Fruit fly (Drosophila melanogaster) whole organism, embryonic: ENCODE results near the gene CG7512.

ENCODE experiments used
- CG13287 ChIP-seq: fragments of 200-800 bp; sonication (Bioruptor generic); IDR thresholded peaks from 2 replicates; pipeline ENCODE4 v1.3.6; 2022; ENCODE audit warnings: missing biosample characterization, missing genetic modification characterization; ENCODE audit not compliant: partially characterized antibody
- CG7786 ChIP-seq: fragments of 200-800 bp; sonication (Bioruptor generic); optimal IDR thresholded peaks from 2 replicates; lab custom pipeline; 2016; ENCODE audit warnings: missing biosample characterization, missing genetic modification characterization
- D ChIP-seq, 2 experiments: fragments of 200-800 bp in 1 of 2; fragments of >200 bp in 1 of 2; sonication (Bioruptor generic) in 1 of 2; optimal IDR thresholded peaks; 2 replicates in 1 of 2; 3 replicates in 1 of 2; lab custom pipeline; 2017; ENCODE audit warnings: mild to moderate bottlenecking in 1 of 2, missing biosample characterization in 1 of 2, missing genetic modification characterization in 1 of 2, missing genetic modification reagents in 1 of 2
- Sox102F ChIP-seq: fragments of 200-800 bp; sonication (Bioruptor generic); optimal IDR thresholded peaks from 2 replicates; lab custom pipeline; 2018; ENCODE audit warnings: missing biosample characterization, mild to moderate bottlenecking, missing genetic modification characterization, moderate library complexity
- dmrt11E ChIP-seq: fragments of 200-800 bp; sonication (Bioruptor generic); optimal IDR thresholded peaks from 3 replicates; lab custom pipeline; 2018; ENCODE audit warnings: missing biosample characterization, mild to moderate bottlenecking, missing genetic modification characterization, moderate library complexity
- usp ChIP-seq: fragments of >200 bp; optimal IDR thresholded peaks from 2 replicates; lab custom pipeline; 2017; ENCODE audit warnings: missing biosample characterization, missing genetic modification characterization

DNA sequence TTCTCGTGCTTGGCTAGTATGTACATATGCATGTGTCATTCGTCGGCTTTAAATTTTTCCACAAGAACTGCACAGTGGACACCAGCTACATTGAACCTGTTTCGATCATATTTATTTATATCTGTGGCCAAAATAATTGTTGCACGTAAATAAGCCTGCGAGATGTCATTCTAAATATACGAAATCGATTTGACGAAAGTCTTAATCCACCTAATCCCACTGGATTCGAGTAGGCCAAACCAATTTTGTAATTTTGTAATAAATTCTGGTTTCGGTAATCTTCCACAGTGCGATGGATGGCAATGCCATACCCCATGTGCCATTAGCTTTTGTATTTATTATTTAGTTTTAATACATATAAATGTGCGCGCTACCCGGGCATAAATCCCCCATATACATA, 29.4 kb downstream of the CG7512 start:
- no peak for TF ChIP-seq D (optimal IDR thresholded peaks at IDR 0.05; lab: Kevin White, UChicago)
- no peak for TF ChIP-seq D (GFP tag; optimal IDR thresholded peaks at IDR 0.05; lab: Kevin White, UChicago)
- no peak for TF ChIP-seq usp (GFP tag; lab: Kevin White, UChicago)
- TF ChIP-seq dmrt11E (tag; lab: Kevin White, UChicago): no peak
- TF ChIP-seq Sox102F (GFP tag; lab: Kevin White, UChicago): no peak
- no peak for TF ChIP-seq CG13287
- no peak for TF ChIP-seq CG7786 (GFP tag; lab: Kevin White, UChicago)
